Worm (Caenorhabditis elegans): Measurements from ENCODE around the gene akap-1.

- no peak for TF ChIP-seq aly-2 (tag; optimal IDR thresholded peaks at IDR 0.05)
- TF ChIP-seq alr-1 (tag; optimal IDR thresholded peaks at IDR 0.05): no peak
- TF ChIP-seq ceh-82 (tag; optimal IDR thresholded peaks at IDR 0.05): no peak
- no peak for TF ChIP-seq unc-62 (GFP tag; optimal IDR thresholded peaks at IDR 0.05)
- no peak for TF ChIP-seq nhr-11 (tag; optimal IDR thresholded peaks at IDR 0.05)
- no peak for TF ChIP-seq ama-1 (optimal IDR thresholded peaks at IDR 0.05)
- no peak for TF ChIP-seq dmd-4 (tag; optimal IDR thresholded peaks at IDR 0.05)
- no peak for TF ChIP-seq ZK546.5 (tag; optimal IDR thresholded peaks at IDR 0.05)
Measured at ce11 chrIII:6379129-6379528, 25.9 kb downstream of the akap-1 start, which contains the start of gene C16A3.6.
